Worm (Caenorhabditis elegans): ENCODE measurements around the gene col-126.
"Not testable (repeated sequence)": the region's sequence is repeated elsewhere in the genome, so short reads cannot be mapped to it uniquely, and the experiment has no call there.

col-126 gene

DNA sequence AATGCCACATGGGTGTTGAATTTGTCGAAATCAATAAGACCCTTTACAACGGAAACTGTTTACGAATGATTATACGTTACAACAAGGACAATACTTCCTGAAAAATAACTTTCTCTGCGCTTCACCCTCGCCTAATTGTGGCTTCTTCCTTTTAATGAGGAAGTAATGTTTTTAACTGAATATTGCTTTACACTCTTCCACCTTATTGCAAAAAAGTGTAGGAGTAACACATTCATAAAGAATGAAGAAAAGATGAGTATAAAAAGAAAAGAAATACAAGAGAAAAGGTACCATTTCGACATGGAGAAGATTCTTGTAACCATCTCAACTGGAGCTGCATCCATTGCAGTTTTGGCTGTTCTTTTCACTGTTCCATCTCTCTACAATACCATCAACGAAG, at the start of gene col-126:
TSS of gene col-126 (plus strand) at position 301 of the 400 bp plus-strand sequence.
- not testable (repeated sequence) for TF ChIP-seq sdc-2 (tag; optimal IDR thresholded peaks at IDR 0.05); ttx-3 (tag; optimal IDR thresholded peaks at IDR 0.05); T23F11.4 (GFP tag; optimal IDR thresholded peaks at IDR 0.05)

- TF ChIP-seq gmeb-2 (tag; optimal IDR thresholded peaks at IDR 0.05) (no peak), dve-1 (tag; optimal IDR thresholded peaks at IDR 0.05) (no peak)
These were observed 45.2 kb upstream of the col-126 start, which contains the start of gene zip-6 for ce11 chrIV:11218037-11218436. Gene zip-6, minus strand, starts transcription at chrIV:11218137.

DNA sequence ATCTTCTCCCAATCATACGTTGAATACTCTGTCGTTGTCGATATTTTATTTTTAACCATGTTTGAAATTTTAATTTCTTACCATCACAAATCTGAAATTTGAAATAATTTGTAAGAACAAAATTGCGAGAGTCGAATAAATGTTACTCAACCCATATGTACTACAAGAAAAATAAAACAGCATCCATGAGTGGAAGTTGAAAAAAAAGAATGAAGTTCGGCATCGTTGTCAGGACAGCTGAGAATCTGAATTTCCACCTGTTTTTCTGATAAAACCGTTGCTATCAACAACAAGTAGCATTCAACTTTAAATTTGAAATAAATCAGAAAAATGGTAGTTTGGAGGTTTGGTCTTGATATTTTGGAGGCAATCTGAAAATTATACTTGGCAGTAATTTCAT, 39.3 kb upstream of the col-126 start, which contains the start of gene C29F4.3:
TSS of gene C29F4.3 (minus strand) at position 101 of the 400 bp plus-strand sequence.
- no peak for TF ChIP-seq ceh-18 (tag; optimal IDR thresholded peaks at IDR 0.05)
- TF ChIP-seq K02D7.2 (tag; optimal IDR thresholded peaks at IDR 0.05) = no peak
- no peak for TF ChIP-seq Y22D7AL.16 (tag; optimal IDR thresholded peaks at IDR 0.05)
- no peak for TF ChIP-seq nhr-232 (tag; optimal IDR thresholded peaks at IDR 0.05)
- no peak for TF ChIP-seq unc-3 (GFP tag; conservative IDR thresholded peaks at IDR 0.05)
- no peak for TF ChIP-seq unc-3 (tag; optimal IDR thresholded peaks at IDR 0.05)
- no peak for TF ChIP-seq fkh-6 (tag; optimal IDR thresholded peaks at IDR 0.05)
- no peak for TF ChIP-seq unc-42 (tag; optimal IDR thresholded peaks at IDR 0.05)
- TF ChIP-seq npax-4 (tag; optimal IDR thresholded peaks at IDR 0.05) = no peak
- TF ChIP-seq C08G9.2 (tag; optimal IDR thresholded peaks at IDR 0.05) = no peak

- no peak for TF ChIP-seq mec-3 (tag; optimal IDR thresholded peaks at IDR 0.05; ENCODE audit: borderline replicate concordance)
- no peak for TF ChIP-seq pros-1 (tag; optimal IDR thresholded peaks at IDR 0.05)
- no peak for TF ChIP-seq pag-3 (tag; optimal IDR thresholded peaks at IDR 0.05; ENCODE audit: borderline replicate concordance)
- TF ChIP-seq fax-1 (tag; optimal IDR thresholded peaks at IDR 0.05) = no peak
- TF ChIP-seq ceh-48 (tag; optimal IDR thresholded peaks at IDR 0.05) = no peak
- TF ChIP-seq zip-5 (tag; optimal IDR thresholded peaks at IDR 0.05) = no peak
- TF ChIP-seq sdc-2 (tag; optimal IDR thresholded peaks at IDR 0.05) = no peak
- TF ChIP-seq ahr-1 (tag; optimal IDR thresholded peaks at IDR 0.05) = no peak
- TF ChIP-seq elt-2 (tag; optimal IDR thresholded peaks at IDR 0.05) = no peak
- TF ChIP-seq unc-55 (GFP tag; optimal IDR thresholded peaks at IDR 0.05) = no peak
- no peak for TF ChIP-seq pat-9 (tag; optimal IDR thresholded peaks at IDR 0.05)
- no peak for TF ChIP-seq hlh-8 (tag; optimal IDR thresholded peaks at IDR 0.05)
- TF ChIP-seq C08G9.2 (tag; optimal IDR thresholded peaks at IDR 0.05) = no peak
- TF ChIP-seq T23F11.4 (GFP tag; optimal IDR thresholded peaks at IDR 0.05) = no peak
- TF ChIP-seq pha-2 (tag; optimal IDR thresholded peaks at IDR 0.05) = no peak
- no peak for TF ChIP-seq hlh-30 (tag; optimal IDR thresholded peaks at IDR 0.05; ENCODE audit: insufficient read depth)
These were observed 38.0 kb upstream of the col-126 start, which contains the start of gene col-125 for ce11 chrIV:11225206-11225605. Gene col-125, plus strand, starts transcription at chrIV:11225506.

ce11 chrIV:11226545-11226944, 36.7 kb upstream of the col-126 start:
- no peak for TF ChIP-seq lin-11 (tag; optimal IDR thresholded peaks at IDR 0.05)
- no peak for TF ChIP-seq hlh-6 (tag; optimal IDR thresholded peaks at IDR 0.05)
- TF ChIP-seq nfya-1 (tag; optimal IDR thresholded peaks at IDR 0.05) = no peak
- TF ChIP-seq fax-1 (tag; optimal IDR thresholded peaks at IDR 0.05) = no peak
- TF ChIP-seq ceh-31 (tag; optimal IDR thresholded peaks at IDR 0.05) = no peak
- no peak for TF ChIP-seq sox-4 (tag; optimal IDR thresholded peaks at IDR 0.05)

ce11 chrIV:11229013-11229412, 34.2 kb upstream of the col-126 start:
- TF ChIP-seq odd-2 (tag; optimal IDR thresholded peaks at IDR 0.05) (no peak), ceh-48 (tag; optimal IDR thresholded peaks at IDR 0.05) (no peak), lin-11 (tag; optimal IDR thresholded peaks at IDR 0.05) (no peak), ztf-16 (tag; optimal IDR thresholded peaks at IDR 0.05) (no peak), ceh-22 (tag; optimal IDR thresholded peaks at IDR 0.05) (no peak), unc-42 (tag; optimal IDR thresholded peaks at IDR 0.05) (no peak), ceh-6 (GFP tag; optimal IDR thresholded peaks at IDR 0.05) (no peak), pag-3 (tag; optimal IDR thresholded peaks at IDR 0.05; ENCODE audit: borderline replicate concordance) (no peak), elt-2 (tag; optimal IDR thresholded peaks at IDR 0.05) (no peak)
